Worm (Caenorhabditis elegans): Measurements from ENCODE around the gene ufl-1.

Gene ufl-1

ce11 chrIV:7003323-7003722, 33.3 kb downstream of the ufl-1 start, which contains the start of gene cht-3:
cht-3 (plus strand) TSS chrIV:7003623.
- TF ChIP-seq lin-1 (GFP tag; IDR thresholded peaks at IDR 0.05) (no peak), cey-2 (tag; optimal IDR thresholded peaks at IDR 0.05; ENCODE audit: borderline replicate concordance, insufficient read depth) (no peak), nhr-48 (tag; optimal IDR thresholded peaks at IDR 0.05) (no peak), nhr-10 (tag; optimal IDR thresholded peaks at IDR 0.05) (no peak), attf-4 (tag; optimal IDR thresholded peaks at IDR 0.05) (no peak), ceh-44 (GFP tag; IDR thresholded peaks at IDR 0.05) (no peak), F26F4.8 (GFP tag; conservative IDR thresholded peaks at IDR 0.05) (no peak), mep-1 (tag; optimal IDR thresholded peaks at IDR 0.05) (no peak), ZK337.2 (GFP tag; IDR thresholded peaks at IDR 0.05) (no peak), D1046.2 (GFP tag; IDR thresholded peaks at IDR 0.05) (no peak), nhr-41 (GFP tag; IDR thresholded peaks at IDR 0.05) (no peak)

ce11 chrIV:6999206-6999605, 37.5 kb downstream of the ufl-1 start, which contains the start of gene C25A8.5:
C25A8.5 (plus strand) TSS chrIV:6999506.
- TF ChIP-seq F26F4.8 (GFP tag; conservative IDR thresholded peaks at IDR 0.05) (no peak), sdz-12 (GFP tag; optimal IDR thresholded peaks at IDR 0.05) (no peak), nhr-76 (tag; optimal IDR thresholded peaks at IDR 0.05) (no peak), mdt-29 (GFP tag; IDR thresholded peaks at IDR 0.05) (no peak), daf-12 (tag; optimal IDR thresholded peaks at IDR 0.05) (no peak), dmd-6 (GFP tag; IDR thresholded peaks at IDR 0.05) (no peak), ceh-28 (tag; optimal IDR thresholded peaks at IDR 0.05) (no peak), jun-1 (tag; optimal IDR thresholded peaks at IDR 0.05) (no peak), nhr-42 (GFP tag; IDR thresholded peaks at IDR 0.05) (no peak), nhr-237 (tag; optimal IDR thresholded peaks at IDR 0.05) (no peak), mxl-3 (GFP tag; optimal IDR thresholded peaks at IDR 0.05) (no peak), lin-38 (GFP tag; IDR thresholded peaks at IDR 0.05) (no peak), ceh-62 (tag; optimal IDR thresholded peaks at IDR 0.05) (no peak), ZK546.5 (tag; optimal IDR thresholded peaks at IDR 0.05) (no peak), egl-27 (tag; optimal IDR thresholded peaks at IDR 0.05) (no peak)

- no peak for TF ChIP-seq F49E8.2 (tag; optimal IDR thresholded peaks at IDR 0.05; ENCODE audit: borderline replicate concordance)
- no peak for TF ChIP-seq mep-1 (tag; optimal IDR thresholded peaks at IDR 0.05)
- TF ChIP-seq ceh-20 (GFP tag; IDR thresholded peaks at IDR 0.05): no peak
- TF ChIP-seq jun-1 (tag; optimal IDR thresholded peaks at IDR 0.05): no peak
- no peak for TF ChIP-seq zfp-2 (tag; optimal IDR thresholded peaks at IDR 0.05)
- no peak for TF ChIP-seq daf-12 (tag; optimal IDR thresholded peaks at IDR 0.05)
- no peak for TF ChIP-seq skn-1 (tag; optimal IDR thresholded peaks at IDR 0.05)
- no peak for TF ChIP-seq nhr-28 (tag; optimal IDR thresholded peaks at IDR 0.05)
- TF ChIP-seq lin-38 (GFP tag; IDR thresholded peaks at IDR 0.05): no peak
- TF ChIP-seq spr-3 (GFP tag; optimal IDR thresholded peaks at IDR 0.05): no peak
- TF ChIP-seq nhr-11 (tag; optimal IDR thresholded peaks at IDR 0.05): no peak
- no peak for TF ChIP-seq nhr-76 (tag; optimal IDR thresholded peaks at IDR 0.05)
- TF ChIP-seq unc-130 (GFP tag; optimal IDR thresholded peaks at IDR 0.05): no peak
- TF ChIP-seq ZK337.2 (GFP tag; IDR thresholded peaks at IDR 0.05): no peak
- no peak for TF ChIP-seq nhr-237 (tag; optimal IDR thresholded peaks at IDR 0.05)
- TF ChIP-seq F44E2.7 (GFP tag; IDR thresholded peaks at IDR 0.05): no peak
- no peak for TF ChIP-seq rbr-2 (tag; optimal IDR thresholded peaks at IDR 0.05)
- no peak for TF ChIP-seq hif-1 (tag; optimal IDR thresholded peaks at IDR 0.05)
Measured at ce11 chrIV:6997918-6998317, 38.7 kb downstream of the ufl-1 start.

ce11 chrIV:6991070-6991469, 45.6 kb downstream of the ufl-1 start:
- TF ChIP-seq daf-8 (GFP tag; IDR thresholded peaks at IDR 0.05): no peak
- no peak for TF ChIP-seq cey-2 (tag; optimal IDR thresholded peaks at IDR 0.05; ENCODE audit: borderline replicate concordance, insufficient read depth)
- no peak for TF ChIP-seq D1046.2 (GFP tag; IDR thresholded peaks at IDR 0.05)
